Worm (Caenorhabditis elegans) whole organism, L2 larva: ENCODE data around the gene cutl-16.

Source experiments
- C34F6.9 ChIP-seq: fragments of 150-350 bp; optimal IDR thresholded peaks from 2 replicates; lab custom pipeline; 2014; ENCODE audit warnings: missing biosample characterization, missing genetic modification characterization
- F13H6.1 ChIP-seq: sonication (generic microtip); optimal IDR thresholded peaks from 2 replicates; lab custom pipeline; 2016; ENCODE audit warnings: missing genetic modification characterization, missing compliant biosample characterization
- Y55F3AM.14 ChIP-seq: fragments of 200-800 bp; sonication (Bioruptor generic); optimal IDR thresholded peaks from 2 replicates; lab custom pipeline; 2018; ENCODE audit warnings: mild to moderate bottlenecking, missing genetic modification characterization, missing compliant biosample characterization
- ZK546.5 ChIP-seq: sonication (generic microtip); optimal IDR thresholded peaks from 2 replicates; lab custom pipeline; 2017; ENCODE audit warnings: missing biosample characterization, missing genetic modification characterization
- alr-1 ChIP-seq: fragments of 150-350 bp; optimal IDR thresholded peaks from 2 replicates; lab custom pipeline; 2014; ENCODE audit warnings: missing biosample characterization, missing genetic modification characterization
- aly-2 ChIP-seq: fragments of 150-350 bp; optimal IDR thresholded peaks from 2 replicates; lab custom pipeline; 2014; ENCODE audit warnings: missing biosample characterization, missing genetic modification characterization
- ama-1 ChIP-seq: fragments of 150-350 bp; optimal IDR thresholded peaks from 2 replicates; lab custom pipeline; 2018; ENCODE audit warnings: inconsistent platforms
- blmp-1 ChIP-seq: sonication (generic microtip); optimal IDR thresholded peaks from 2 replicates; lab custom pipeline; 2017; ENCODE audit warnings: missing genetic modification characterization, mild to moderate bottlenecking, missing compliant biosample characterization, antibody characterized with exemption, moderate library complexity; ENCODE audit not compliant: insufficient read depth
- ceh-16 ChIP-seq: fragments of 150-350 bp; optimal IDR thresholded peaks from 2 replicates; lab custom pipeline; 2014; ENCODE audit warnings: missing biosample characterization, missing genetic modification characterization
- ceh-82 ChIP-seq: fragments of 150-350 bp; optimal IDR thresholded peaks from 2 replicates; lab custom pipeline; 2014; ENCODE audit warnings: missing biosample characterization, missing genetic modification characterization
- crh-2 ChIP-seq: sonication (generic microtip); optimal IDR thresholded peaks from 2 replicates; lab custom pipeline; 2017; ENCODE audit warnings: missing biosample characterization, missing genetic modification characterization
- dmd-4 ChIP-seq: sonication (generic microtip); optimal IDR thresholded peaks from 2 replicates; lab custom pipeline; 2017; ENCODE audit warnings: missing biosample characterization, missing genetic modification characterization
- egl-27 ChIP-seq: sonication (generic microtip); optimal IDR thresholded peaks from 3 replicates; lab custom pipeline; 2017; ENCODE audit warnings: missing biosample characterization, missing genetic modification reagents, missing genetic modification characterization
- elt-1 ChIP-seq: fragments of 150-350 bp; optimal IDR thresholded peaks from 2 replicates; lab custom pipeline; 2014; ENCODE audit warnings: missing biosample characterization, missing genetic modification characterization
- elt-3 ChIP-seq: sonication (generic microtip); optimal IDR thresholded peaks from 2 replicates; lab custom pipeline; 2017; ENCODE audit warnings: missing biosample characterization, missing genetic modification characterization
- fos-1 ChIP-seq: fragments of 150-350 bp; optimal IDR thresholded peaks from 2 replicates; lab custom pipeline; 2014; ENCODE audit warnings: missing biosample characterization, missing genetic modification characterization
- gmeb-1 ChIP-seq: fragments of 150-350 bp; optimal IDR thresholded peaks from 2 replicates; lab custom pipeline; 2014; ENCODE audit warnings: missing biosample characterization, missing genetic modification characterization
- lin-11 ChIP-seq: fragments of 150-350 bp; sonication (generic microtip); optimal IDR thresholded peaks from 2 replicates; lab custom pipeline; 2014; ENCODE audit warnings: missing biosample characterization, missing genetic modification characterization, inconsistent platforms, mixed read lengths
- lin-13 ChIP-seq: fragments of 150-350 bp; optimal IDR thresholded peaks from 2 replicates; lab custom pipeline; 2014; ENCODE audit warnings: missing biosample characterization, missing genetic modification reagents, missing genetic modification characterization
- lsy-2 ChIP-seq, 2 experiments: fragments of 150-350 bp in 1 of 2; sonication (generic microtip) in 1 of 2; optimal IDR thresholded peaks; 2 replicates each; lab custom pipeline; 2014 to 2017; ENCODE audit warnings: missing biosample characterization in 2 of 2, missing genetic modification characterization in 2 of 2
- mab-5 ChIP-seq: fragments of 150-350 bp; optimal IDR thresholded peaks from 2 replicates; lab custom pipeline; 2014; ENCODE audit warnings: missing biosample characterization, missing genetic modification characterization
- mdl-1 ChIP-seq, 2 experiments: fragments of 150-350 bp in 1 of 2; sonication (generic microtip) in 1 of 2; optimal IDR thresholded peaks; 2 replicates each; lab custom pipeline; 2017; ENCODE audit warnings: missing biosample characterization in 2 of 2, missing genetic modification characterization in 2 of 2
- nhr-10 ChIP-seq: sonication (generic microtip); optimal IDR thresholded peaks from 2 replicates; lab custom pipeline; 2017; ENCODE audit warnings: missing biosample characterization, missing genetic modification characterization
- nhr-11 ChIP-seq: fragments of 150-350 bp; optimal IDR thresholded peaks from 2 replicates; lab custom pipeline; 2014; ENCODE audit warnings: missing biosample characterization, missing genetic modification characterization
- nhr-12 ChIP-seq: fragments of 150-350 bp; optimal IDR thresholded peaks from 2 replicates; lab custom pipeline; 2014; ENCODE audit warnings: missing biosample characterization, missing genetic modification characterization
- nhr-129 ChIP-seq: fragments of 150-350 bp; optimal IDR thresholded peaks from 2 replicates; lab custom pipeline; 2014; ENCODE audit warnings: missing biosample characterization, missing genetic modification characterization
- nhr-21 ChIP-seq: fragments of 150-350 bp; optimal IDR thresholded peaks from 2 replicates; lab custom pipeline; 2014; ENCODE audit warnings: missing biosample characterization, missing genetic modification characterization
- nhr-23 ChIP-seq: fragments of 150-350 bp; optimal IDR thresholded peaks from 2 replicates; lab custom pipeline; 2014; ENCODE audit warnings: missing biosample characterization, missing genetic modification reagents, missing genetic modification characterization
- nhr-237 ChIP-seq: fragments of 150-350 bp; optimal IDR thresholded peaks from 2 replicates; lab custom pipeline; 2014; ENCODE audit warnings: missing biosample characterization, missing genetic modification characterization
- nhr-25 ChIP-seq: fragments of 150-350 bp; sonication (generic microtip); optimal IDR thresholded peaks from 3 replicates; lab custom pipeline; 2014; ENCODE audit warnings: missing biosample characterization, missing genetic modification characterization
- nhr-6 ChIP-seq: fragments of 150-350 bp; optimal IDR thresholded peaks from 2 replicates; lab custom pipeline; 2014; ENCODE audit warnings: missing biosample characterization, missing genetic modification characterization
- peb-1 ChIP-seq: fragments of 150-350 bp; optimal IDR thresholded peaks from 2 replicates; lab custom pipeline; 2014; ENCODE audit warnings: missing biosample characterization, missing genetic modification characterization
- sem-4 ChIP-seq: fragments of 150-350 bp; optimal IDR thresholded peaks from 2 replicates; lab custom pipeline; 2014; ENCODE audit warnings: missing biosample characterization, missing genetic modification reagents, missing genetic modification characterization
- skn-1 ChIP-seq: sonication (generic microtip); optimal IDR thresholded peaks from 2 replicates; lab custom pipeline; 2017; ENCODE audit warnings: missing biosample characterization, missing genetic modification characterization
- sma-3 ChIP-seq: sonication (generic microtip); optimal IDR thresholded peaks from 2 replicates; lab custom pipeline; 2016; ENCODE audit warnings: missing genetic modification reagents, missing genetic modification characterization, missing compliant biosample characterization
- sma-9 ChIP-seq, 2 experiments: fragments of 150-350 bp in 1 of 2; sonication (generic microtip) in 1 of 2; optimal IDR thresholded peaks; 2 replicates each; lab custom pipeline; 2014 to 2016; ENCODE audit warnings: missing genetic modification characterization in 2 of 2, mild to moderate bottlenecking in 1 of 2, missing biosample characterization in 1 of 2, missing compliant biosample characterization in 1 of 2, missing genetic modification reagents in 1 of 2, moderate library complexity in 1 of 2
- snpc-4 ChIP-seq: fragments of 150-350 bp; optimal IDR thresholded peaks from 2 replicates; lab custom pipeline; 2014; ENCODE audit warnings: missing biosample characterization, missing genetic modification characterization
- unc-39 ChIP-seq: fragments of 150-350 bp; optimal IDR thresholded peaks from 2 replicates; lab custom pipeline; 2014; ENCODE audit warnings: missing biosample characterization, missing genetic modification characterization
- unc-55 ChIP-seq: fragments of 150-350 bp; sonication (generic microtip); optimal IDR thresholded peaks from 3 replicates; lab custom pipeline; 2014; ENCODE audit warnings: missing biosample characterization, missing genetic modification reagents, missing genetic modification characterization
- unc-62 ChIP-seq: fragments of 150-350 bp; optimal IDR thresholded peaks from 2 replicates; lab custom pipeline; 2014; ENCODE audit warnings: missing biosample characterization, missing genetic modification reagents, missing genetic modification characterization
- zag-1 ChIP-seq: fragments of 150-350 bp; optimal IDR thresholded peaks from 2 replicates; lab custom pipeline; 2014; ENCODE audit warnings: missing biosample characterization, missing genetic modification characterization
- ztf-1 ChIP-seq: fragments of 200-800 bp; sonication (Bioruptor generic); conservative IDR thresholded peaks from 2 replicates; pipeline ENCODE4 v1.3.6; 2022; ENCODE audit warnings: missing genetic modification characterization, missing compliant biosample characterization

The cutl-16 gene

ce11 chrII:6489711-6490184 is 48.5 kb downstream of the cutl-16 start, which contains the start of the genes snr-3 and rsp-5:
snr-3 (minus strand) TSS chrII:6489761.
rsp-5 (plus strand) TSS chrII:6490165.
- TF ChIP-seq alr-1, result no peak
- TF ChIP-seq nhr-6 (tag; lab: Kevin White, UChicago), result peak; percentile 35
- TF ChIP-seq mdl-1 (tag; optimal IDR thresholded peaks at IDR 0.05; lab: Kevin White, UChicago), result peak in 1 of 2 experiments; percentile 31
- peak; percentile 78 for TF ChIP-seq sma-9 (GFP tag; optimal IDR thresholded peaks at IDR 0.05; lab: Kevin White, UChicago)
- no peak for TF ChIP-seq sma-9 (tag; optimal IDR thresholded peaks at IDR 0.05; lab: Kevin White, UChicago)
- peak; percentile 91 for TF ChIP-seq C34F6.9 (tag; lab: Kevin White, UChicago)
- TF ChIP-seq ama-1 (lab: Kevin White, UChicago), result peak; percentile 40
- TF ChIP-seq nhr-129 (tag; lab: Kevin White, UChicago), result peak; percentile 82
- no peak for TF ChIP-seq aly-2 (tag; lab: Kevin White, UChicago)
- peak; percentile 71 for TF ChIP-seq fos-1 (tag; lab: Kevin White, UChicago)
- peak; percentile 72 for TF ChIP-seq sma-3 (GFP tag; lab: Kevin White, UChicago)
- TF ChIP-seq egl-27 (tag; lab: Kevin White, UChicago), result no peak
- no peak for TF ChIP-seq ceh-16
- peak; percentile 72 for TF ChIP-seq crh-2
- peak; percentile 7 for TF ChIP-seq mab-5
- peak; percentile 50 for TF ChIP-seq lin-11
- TF ChIP-seq blmp-1 (tag; lab: Kevin White, UChicago), result peak; percentile 10
- peak; percentile 53 for TF ChIP-seq F13H6.1
- TF ChIP-seq dmd-4 (tag; lab: Kevin White, UChicago), result no peak
- TF ChIP-seq nhr-12 (tag; lab: Kevin White, UChicago), result no peak
- TF ChIP-seq unc-55 (GFP tag; lab: Kevin White, UChicago), result peak; percentile 87
- TF ChIP-seq elt-3 (tag; lab: Kevin White, UChicago), result no peak
- no peak for TF ChIP-seq nhr-11
- TF ChIP-seq lin-13 (GFP tag; lab: Kevin White, UChicago), result peak; percentile 79
- TF ChIP-seq ZK546.5 (tag; lab: Kevin White, UChicago), result peak; percentile 62
- TF ChIP-seq nhr-21, result peak; percentile 64
- TF ChIP-seq gmeb-1, result peak; percentile 79
- peak; percentile 60 for TF ChIP-seq nhr-25 (tag; lab: Kevin White, UChicago)
- no peak for TF ChIP-seq unc-39 (tag; lab: Kevin White, UChicago)
- TF ChIP-seq ztf-1 (GFP tag; lab: Robert Waterston, UW), result no peak
- TF ChIP-seq lsy-2 (tag; optimal IDR thresholded peaks at IDR 0.05; lab: Kevin White, UChicago), result peak; percentile 96 to 99
- TF ChIP-seq sem-4 (tag; lab: Kevin White, UChicago), result peak; percentile 48
- no peak for TF ChIP-seq skn-1 (tag; lab: Kevin White, UChicago)
- peak; percentile 75 for TF ChIP-seq snpc-4 (tag; lab: Kevin White, UChicago)
- no peak for TF ChIP-seq unc-62 (GFP tag; lab: Kevin White, UChicago)

ce11 chrII:6491187-6491586 is 50.0 kb downstream of the cutl-16 start:
- TF ChIP-seq Y55F3AM.14, result no peak
- no peak for TF ChIP-seq nhr-237 (tag; lab: Kevin White, UChicago)
- TF ChIP-seq nhr-10 (tag; lab: Kevin White, UChicago), result no peak
- no peak for TF ChIP-seq nhr-21
- TF ChIP-seq crh-2, result no peak
- TF ChIP-seq sma-3 (GFP tag; lab: Kevin White, UChicago), result no peak
- no peak for TF ChIP-seq ZK546.5 (tag; lab: Kevin White, UChicago)
- TF ChIP-seq skn-1 (tag; lab: Kevin White, UChicago), result no peak
- no peak for TF ChIP-seq blmp-1 (tag; lab: Kevin White, UChicago)
- TF ChIP-seq gmeb-1, result no peak
- TF ChIP-seq, all 48 proteins: peak for 0

ce11 chrII:6491817-6492452 is 50.7 kb downstream of the cutl-16 start, which contains the start of the genes T28D9.11 and T28D9.1:
T28D9.11 (minus strand) TSS chrII:6491993.
T28D9.1 (plus strand) TSS chrII:6492402.
- no peak for TF ChIP-seq alr-1
- TF ChIP-seq blmp-1 (tag; lab: Kevin White, UChicago), result no peak
- peak; percentile 5 for TF ChIP-seq ceh-16
- TF ChIP-seq unc-39 (tag; lab: Kevin White, UChicago), result peak; percentile 36
- no peak for TF ChIP-seq nhr-23 (tag; lab: Kevin White, UChicago)
- TF ChIP-seq zag-1 (tag; lab: Kevin White, UChicago), result peak; percentile 40
- peak; percentile 34 for TF ChIP-seq fos-1 (tag; lab: Kevin White, UChicago)
- TF ChIP-seq C34F6.9 (tag; lab: Kevin White, UChicago), result peak; percentile 47
- peak; percentile 23 for TF ChIP-seq ama-1 (lab: Kevin White, UChicago)
- no peak for TF ChIP-seq mab-5
- no peak for TF ChIP-seq ZK546.5 (tag; lab: Kevin White, UChicago)
- peak; percentile 7 for TF ChIP-seq sma-9 (GFP tag; optimal IDR thresholded peaks at IDR 0.05; lab: Kevin White, UChicago)
- TF ChIP-seq sma-9 (tag; optimal IDR thresholded peaks at IDR 0.05; lab: Kevin White, UChicago), result no peak
- peak; percentile 67 for TF ChIP-seq F13H6.1
- no peak for TF ChIP-seq unc-62 (GFP tag; lab: Kevin White, UChicago)
- TF ChIP-seq sem-4 (tag; lab: Kevin White, UChicago), result no peak
- TF ChIP-seq lsy-2 (tag; optimal IDR thresholded peaks at IDR 0.05; lab: Kevin White, UChicago), result peak in 1 of 2 experiments; percentile 68
- peak; percentile 9 to 41 for TF ChIP-seq mdl-1 (tag; optimal IDR thresholded peaks at IDR 0.05; lab: Kevin White, UChicago)
- no peak for TF ChIP-seq nhr-10 (tag; lab: Kevin White, UChicago)
- peak; percentile 9 for TF ChIP-seq egl-27 (tag; lab: Kevin White, UChicago)
- no peak for TF ChIP-seq nhr-237 (tag; lab: Kevin White, UChicago)
- TF ChIP-seq ceh-82 (tag; lab: Kevin White, UChicago), result no peak
- TF ChIP-seq snpc-4 (tag; lab: Kevin White, UChicago), result peak; percentile 94
- TF ChIP-seq lin-11, result peak; percentile 60
- TF ChIP-seq elt-3 (tag; lab: Kevin White, UChicago), result no peak
- peak; percentile 66 for TF ChIP-seq unc-55 (GFP tag; lab: Kevin White, UChicago)
- TF ChIP-seq elt-1 (tag; lab: Kevin White, UChicago), result no peak
- peak; percentile 19 for TF ChIP-seq lin-13 (GFP tag; lab: Kevin White, UChicago)
- TF ChIP-seq dmd-4 (tag; lab: Kevin White, UChicago), result no peak
- TF ChIP-seq Y55F3AM.14, result no peak
- no peak for TF ChIP-seq peb-1 (tag; lab: Kevin White, UChicago)
- TF ChIP-seq crh-2, result peak; percentile 3
- no peak for TF ChIP-seq nhr-25 (tag; lab: Kevin White, UChicago)
- TF ChIP-seq nhr-21, result peak; percentile 45
